Worm (Caenorhabditis elegans): Measurements from ENCODE around the gene T26H5.4.

DNA sequence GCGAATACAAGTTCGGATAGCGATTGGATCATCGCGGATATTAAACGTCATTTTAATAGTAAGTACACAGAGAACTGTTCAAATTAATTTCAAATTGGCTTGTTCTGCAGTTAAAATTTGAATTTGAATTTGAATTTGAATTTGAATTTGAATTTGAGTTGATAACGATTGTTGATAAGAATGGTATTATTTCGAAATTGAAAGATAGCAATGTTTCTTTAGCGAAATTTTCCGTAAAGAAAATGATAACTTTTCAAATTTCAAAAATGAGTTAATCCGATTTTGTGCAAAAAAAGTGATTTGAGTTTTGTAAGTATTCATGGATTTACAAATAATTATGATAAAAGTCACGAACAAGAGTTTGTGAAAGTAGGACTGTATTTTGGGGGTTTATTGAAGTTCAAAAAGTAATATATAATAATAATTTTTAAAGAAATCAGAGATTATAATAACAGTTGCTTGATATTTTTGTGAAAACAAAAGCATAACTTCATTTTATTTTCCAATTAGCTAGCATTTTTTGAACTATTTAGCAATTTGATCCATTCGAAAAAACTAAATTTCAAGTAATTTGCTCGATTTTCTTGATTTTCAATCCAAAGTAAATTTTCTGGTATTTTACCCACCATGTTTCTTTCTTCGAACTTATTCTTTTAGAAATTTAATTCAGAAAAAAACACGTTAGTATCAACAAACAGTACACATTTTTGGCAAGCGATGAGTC, 23.0 kb downstream of the T26H5.4 start, which contains the start of gene Y36E3A.2:
- TF ChIP-seq ceh-16 (tag; optimal IDR thresholded peaks at IDR 0.05), result no peak
- no peak for TF ChIP-seq unc-39 (tag; optimal IDR thresholded peaks at IDR 0.05)
- TF ChIP-seq aly-2 (tag; optimal IDR thresholded peaks at IDR 0.05), result no peak
- TF ChIP-seq R02D3.7 (tag; optimal IDR thresholded peaks at IDR 0.05), result no peak
- TF ChIP-seq nhr-76 (tag; optimal IDR thresholded peaks at IDR 0.05), result no peak
- TF ChIP-seq elt-3 (tag; optimal IDR thresholded peaks at IDR 0.05), result no peak
